Fruit fly (Drosophila melanogaster) S2 (cell line): Measurements from ENCODE around the gene CG17343.

Experiments
- CG8478 ChIP-seq: fragments of >200 bp; optimal IDR thresholded peaks from 2 replicates; lab custom pipeline; 2018
- CTCF ChIP-seq, 2 experiments: fragments of >200 bp; optimal IDR thresholded peaks; 2 replicates each; lab custom pipeline; 2018

Gene CG17343

dm6 chr2L:19064706-19065105 lies at the start of gene CG17343:
Gene CG17343, plus strand, starts transcription at chr2L:19064929.
- TF ChIP-seq CTCF (optimal IDR thresholded peaks at IDR 0.05; lab: Kevin White, UChicago) (no peak), CG8478 (lab: Kevin White, UChicago) (no peak)

dm6 chr2L:19015628-19016027 lies 49.1 kb upstream of the CG17343 start:
- TF ChIP-seq CG8478 (lab: Kevin White, UChicago) (no peak), CTCF (optimal IDR thresholded peaks at IDR 0.05; lab: Kevin White, UChicago) (no peak)

- TF ChIP-seq CTCF (optimal IDR thresholded peaks at IDR 0.05; lab: Kevin White, UChicago) (no peak), CG8478 (lab: Kevin White, UChicago) (no peak)
Observed at dm6 chr2L:19017060-19017459, 47.7 kb upstream of the CG17343 start.

- TF ChIP-seq CTCF (optimal IDR thresholded peaks at IDR 0.05; lab: Kevin White, UChicago) (no peak), CG8478 (lab: Kevin White, UChicago) (no peak)
Observed at dm6 chr2L:19018266-19018665, 46.5 kb upstream of the CG17343 start.

- TF ChIP-seq CG8478 (lab: Kevin White, UChicago) (no peak), CTCF (optimal IDR thresholded peaks at IDR 0.05; lab: Kevin White, UChicago) (no peak)
Observed at dm6 chr2L:19019160-19019592, 45.6 kb upstream of the CG17343 start.

- no peak for TF ChIP-seq CTCF (optimal IDR thresholded peaks at IDR 0.05; lab: Kevin White, UChicago)
- no peak for TF ChIP-seq CG8478 (lab: Kevin White, UChicago)
Observed at dm6 chr2L:19019640-19020039, 45.1 kb upstream of the CG17343 start.

dm6 chr2L:19021278-19022220 lies 43.2 kb upstream of the CG17343 start:
- TF ChIP-seq CTCF (optimal IDR thresholded peaks at IDR 0.05; lab: Kevin White, UChicago): no peak
- TF ChIP-seq CG8478 (lab: Kevin White, UChicago): no peak

dm6 chr2L:19022221-19022516 lies 42.6 kb upstream of the CG17343 start, which contains the start of gene CG15172:
Gene CG15172, plus strand, starts transcription at chr2L:19022417.
- no peak for TF ChIP-seq CTCF (optimal IDR thresholded peaks at IDR 0.05; lab: Kevin White, UChicago)
- TF ChIP-seq CG8478 (lab: Kevin White, UChicago): no peak

dm6 chr2L:19023972-19024743 lies 40.6 kb upstream of the CG17343 start:
- TF ChIP-seq CG8478 (lab: Kevin White, UChicago) (no peak), CTCF (optimal IDR thresholded peaks at IDR 0.05; lab: Kevin White, UChicago) (no peak)

dm6 chr2L:19024744-19025059 lies 40.0 kb upstream of the CG17343 start:
- TF ChIP-seq CG8478 (lab: Kevin White, UChicago) (no peak), CTCF (optimal IDR thresholded peaks at IDR 0.05; lab: Kevin White, UChicago) (no peak)

dm6 chr2L:19026491-19027197 lies 38.1 kb upstream of the CG17343 start:
- TF ChIP-seq CTCF (optimal IDR thresholded peaks at IDR 0.05; lab: Kevin White, UChicago) (no peak), CG8478 (lab: Kevin White, UChicago) (no peak)

dm6 chr2L:19027246-19027886 lies 37.4 kb upstream of the CG17343 start, which contains the start of gene Sidpn:
Gene Sidpn, plus strand, starts transcription at chr2L:19027710.
- TF ChIP-seq CG8478 (lab: Kevin White, UChicago): no peak

- no peak for TF ChIP-seq CTCF (optimal IDR thresholded peaks at IDR 0.05; lab: Kevin White, UChicago)
- no peak for TF ChIP-seq CG8478 (lab: Kevin White, UChicago)
Observed at dm6 chr2L:19033288-19033687, 31.4 kb upstream of the CG17343 start, which contains the start of gene hook. Gene hook, minus strand, starts transcription at chr2L:19033498.
